Fruit fly (Drosophila melanogaster): ENCODE data around the gene CG34323.

CG34323 gene

DNA sequence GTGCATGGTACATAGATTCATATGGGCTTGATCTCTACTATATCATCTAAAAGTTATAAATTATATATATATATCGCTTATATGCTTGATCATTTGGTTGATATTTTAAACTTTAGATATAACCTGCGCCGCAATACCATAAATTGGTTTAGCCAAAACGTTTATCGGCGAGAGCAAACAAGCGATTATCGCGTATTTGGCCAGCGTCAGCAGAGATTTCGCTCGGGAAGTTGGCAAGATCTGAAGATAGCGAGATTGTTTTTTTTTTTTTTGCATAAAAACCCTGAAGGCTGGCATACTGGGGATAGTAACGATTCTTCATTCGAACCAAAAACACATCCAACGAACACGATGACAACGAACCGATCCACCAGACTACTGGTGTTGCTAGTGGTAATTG lies 10.7 kb upstream of the CG34323 start, which contains the start of gene Muc11A:
Gene Muc11A (plus strand): TSS at position 301 of the 400 bp plus-strand sequence.
- TF ChIP-seq gcm2 (GFP tag; optimal IDR thresholded peaks at IDR 0.05) (no peak), gem (tag; optimal IDR thresholded peaks at IDR 0.05) (no peak), CG15011 (GFP tag; optimal IDR thresholded peaks at IDR 0.05) (no peak), CG2889 (GFP tag; IDR thresholded peaks at IDR 0.05) (no peak), CG16813 (GFP tag; IDR thresholded peaks at IDR 0.05; ENCODE audit: partially characterized antibody) (no peak), nau (GFP tag; optimal IDR thresholded peaks at IDR 0.05) (no peak), croc (GFP tag; conservative IDR thresholded peaks at IDR 0.05) (no peak), CG30020 (tag; optimal IDR thresholded peaks at IDR 0.05) (no peak), repo (GFP tag; optimal IDR thresholded peaks at IDR 0.05) (no peak), sima (GFP tag; optimal IDR thresholded peaks at IDR 0.05) (no peak)

DNA sequence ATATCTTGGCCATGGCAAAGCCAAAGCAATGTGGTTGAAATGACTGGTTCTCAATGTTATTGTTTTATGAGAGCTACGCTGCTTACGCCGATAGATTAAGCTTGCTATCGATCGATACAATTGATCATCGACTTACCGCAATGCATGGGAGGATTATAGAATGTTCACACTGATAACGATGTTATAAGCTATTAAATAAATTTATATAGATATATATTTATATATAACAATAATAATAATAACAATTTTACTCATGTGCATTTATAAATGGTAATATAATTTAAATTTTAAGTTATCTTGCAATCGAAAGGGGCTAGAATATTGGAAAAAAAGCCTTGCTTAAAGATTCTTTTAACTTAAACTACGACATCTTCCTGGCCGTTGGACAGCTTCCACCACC lies 2.5 kb downstream of the CG34323 start, which contains the start of gene moon:
Gene moon (minus strand): TSS at position 101 of the 400 bp plus-strand sequence.
- no peak for TF ChIP-seq tio (GFP tag; optimal IDR thresholded peaks at IDR 0.05)
- TF ChIP-seq CG10274 (GFP tag; optimal IDR thresholded peaks at IDR 0.05) = no peak
- TF ChIP-seq CG14860 (GFP tag; IDR thresholded peaks at IDR 0.05; ENCODE audit: partially characterized antibody) = no peak
- TF ChIP-seq CG3407 (GFP tag; optimal IDR thresholded peaks at IDR 0.05) = no peak
- no peak for TF ChIP-seq slou (GFP tag; optimal IDR thresholded peaks at IDR 0.05)
- TF ChIP-seq CG7987 (GFP tag; optimal IDR thresholded peaks at IDR 0.05) = no peak
- TF ChIP-seq CG18011 (GFP tag; optimal IDR thresholded peaks at IDR 0.05) = no peak
- TF ChIP-seq Dref (GFP tag; IDR thresholded peaks at IDR 0.05) = no peak
- TF ChIP-seq Dad (GFP tag; optimal IDR thresholded peaks at IDR 0.05) = no peak
- TF ChIP-seq CG9727 (GFP tag; optimal IDR thresholded peaks at IDR 0.05) = no peak

DNA sequence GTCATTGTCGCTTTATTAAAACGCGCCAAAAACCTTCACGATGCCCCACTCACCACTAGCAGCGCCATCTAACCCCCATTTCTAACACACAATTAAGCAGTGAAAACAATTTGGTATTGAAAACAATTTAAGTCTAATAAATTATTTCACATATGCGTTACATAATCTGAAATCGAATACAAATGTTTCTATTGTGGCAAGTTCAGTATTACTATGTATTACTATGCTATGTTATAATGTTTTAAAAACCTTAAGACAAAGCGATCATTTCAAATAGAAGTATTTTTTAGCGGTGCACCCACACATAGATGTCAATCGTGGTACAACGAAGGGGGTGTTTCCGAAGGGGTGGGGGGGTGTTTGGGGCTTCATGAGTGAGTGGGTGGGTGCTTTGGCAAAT lies 3.4 kb downstream of the CG34323 start:
- no peak for TF ChIP-seq Bgb (GFP tag; IDR thresholded peaks at IDR 0.05; ENCODE audit: partially characterized antibody)
- TF ChIP-seq croc (GFP tag; conservative IDR thresholded peaks at IDR 0.05) = no peak
- no peak for TF ChIP-seq CG5245 (GFP tag; optimal IDR thresholded peaks at IDR 0.05)
- TF ChIP-seq gt (GFP tag; IDR thresholded peaks at IDR 0.05) = no peak
- TF ChIP-seq gsb-n (tag; optimal IDR thresholded peaks at IDR 0.05) = no peak
- TF ChIP-seq dmrt11E (tag; optimal IDR thresholded peaks at IDR 0.05) = no peak
- TF ChIP-seq tgo (GFP tag; IDR thresholded peaks at IDR 0.05) = no peak
- no peak for TF ChIP-seq CG1529 (GFP tag; optimal IDR thresholded peaks at IDR 0.05)
- TF ChIP-seq CG17361 (GFP tag; IDR thresholded peaks at IDR 0.05) = no peak
- TF ChIP-seq oc (tag; optimal IDR thresholded peaks at IDR 0.05) = no peak
- TF ChIP-seq CG30403 (GFP tag; optimal IDR thresholded peaks at IDR 0.05) = peak; percentile 25
- no peak for TF ChIP-seq unc-4 (GFP tag; IDR thresholded peaks at IDR 0.05; ENCODE audit: partially characterized antibody)
- no peak for TF ChIP-seq CG11696 (GFP tag; IDR thresholded peaks at IDR 0.05)
- TF ChIP-seq Camta (GFP tag; optimal IDR thresholded peaks at IDR 0.05) = no peak
- no peak for TF ChIP-seq CG16779 (GFP tag; IDR thresholded peaks at IDR 0.05)
- no peak for TF ChIP-seq insv (GFP tag; optimal IDR thresholded peaks at IDR 0.05)
- TF ChIP-seq CG17186 (GFP tag; optimal IDR thresholded peaks at IDR 0.05) = no peak
- TF ChIP-seq CG8388 (GFP tag; optimal IDR thresholded peaks at IDR 0.05) = peak; percentile 1
- TF ChIP-seq CG15479 (GFP tag; optimal IDR thresholded peaks at IDR 0.05) = no peak
- no peak for TF ChIP-seq CG7928 (GFP tag; optimal IDR thresholded peaks at IDR 0.05)
- TF ChIP-seq ftz-f1 (GFP tag; optimal IDR thresholded peaks at IDR 0.05) = no peak
- no peak for TF ChIP-seq sd (tag; optimal IDR thresholded peaks at IDR 0.05)
- TF ChIP-seq trem (tag; optimal IDR thresholded peaks at IDR 0.05) = no peak
- TF ChIP-seq CG8359 (GFP tag; optimal IDR thresholded peaks at IDR 0.05; ENCODE audit: borderline replicate concordance) = no peak
- peak; percentile 17 for TF ChIP-seq CG18262 (tag; optimal IDR thresholded peaks at IDR 0.05)
- no peak for TF ChIP-seq Nf-YB (GFP tag; optimal IDR thresholded peaks at IDR 0.05)
- no peak for TF ChIP-seq CG3407 (GFP tag; optimal IDR thresholded peaks at IDR 0.05)
- TF ChIP-seq CG9215 (GFP tag; IDR thresholded peaks at IDR 0.05) = no peak
- no peak for TF ChIP-seq Dad (GFP tag; optimal IDR thresholded peaks at IDR 0.05)
- TF ChIP-seq CG8089 (GFP tag; optimal IDR thresholded peaks at IDR 0.05) = no peak
- TF ChIP-seq CG13424 (tag; optimal IDR thresholded peaks at IDR 0.05) = peak; percentile 48

Measured in whole organism, embryonic.